Worm (Caenorhabditis elegans) whole organism, dauer: Measurements from ENCODE around the gene F28D1.6.

Source experiments
- unc-62 ChIP-seq: sonication (generic microtip); optimal IDR thresholded peaks from 2 replicates; lab custom pipeline; 2017; ENCODE audit warnings: missing biosample characterization, missing genetic modification reagents, missing genetic modification characterization

Gene F28D1.6

DNA sequence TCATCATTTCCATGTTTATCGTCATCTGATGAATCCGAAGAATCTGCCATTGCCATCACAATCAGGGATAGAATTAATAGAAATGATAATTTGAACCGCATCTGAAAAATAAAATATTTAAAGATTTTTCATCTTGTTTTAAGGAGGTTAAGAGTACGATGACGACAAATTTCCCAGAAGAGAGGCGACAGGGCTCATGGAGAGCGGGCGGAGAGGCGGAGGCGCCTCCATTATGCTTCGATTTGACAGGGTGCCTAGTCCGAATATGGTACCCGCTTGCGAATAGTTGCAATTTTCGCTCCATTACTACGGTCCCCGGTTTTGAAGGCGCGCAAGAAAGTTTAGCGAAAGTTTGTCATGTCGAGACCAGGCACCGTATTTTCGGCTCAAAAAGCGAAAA, at the start of gene F28D1.6:
Gene F28D1.6, minus strand, starts transcription at position 101 of the 400 bp plus-strand sequence.
- no peak for TF ChIP-seq unc-62

DNA sequence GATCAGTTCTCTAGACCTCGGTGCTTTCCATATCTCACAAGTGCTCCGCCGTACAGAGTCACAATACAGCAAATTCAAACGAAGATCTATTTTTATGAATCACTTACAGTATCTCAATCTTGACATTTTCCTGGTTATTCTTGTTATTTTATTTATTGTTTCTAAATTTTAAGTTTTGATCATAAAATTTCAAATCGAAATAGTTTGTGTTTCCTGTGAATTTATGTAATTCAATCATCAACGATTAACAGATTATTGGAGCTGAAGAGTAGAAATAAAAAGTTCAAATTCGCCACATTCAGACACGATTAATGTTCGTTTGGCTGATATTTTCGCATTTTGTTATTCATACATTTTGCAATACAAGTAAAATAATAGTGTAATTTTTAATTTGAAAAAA, 47.4 kb upstream of the F28D1.6 start, which contains the start of gene clec-184:
Gene clec-184, plus strand, starts transcription at position 301 of the 400 bp plus-strand sequence.
- TF ChIP-seq unc-62: no peak

DNA sequence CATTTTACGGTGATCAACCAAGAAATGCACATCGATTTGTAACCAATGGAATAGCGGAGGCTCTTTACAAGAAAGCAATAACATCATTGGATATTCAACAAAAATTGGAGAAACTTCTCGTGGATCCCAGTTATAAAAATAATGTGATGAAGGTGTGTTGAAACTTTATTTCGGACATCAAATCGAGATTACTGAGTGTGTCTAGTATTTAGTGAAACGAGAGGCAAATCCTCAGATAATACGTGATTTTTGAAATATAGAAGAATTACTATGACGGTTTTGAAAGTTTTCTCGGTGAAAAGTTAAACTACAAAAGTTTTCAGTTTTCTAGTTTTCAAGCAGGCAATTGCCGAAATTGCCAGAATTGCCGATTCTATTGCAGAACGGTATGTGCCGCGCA, 46.8 kb upstream of the F28D1.6 start:
- no peak for TF ChIP-seq unc-62

DNA sequence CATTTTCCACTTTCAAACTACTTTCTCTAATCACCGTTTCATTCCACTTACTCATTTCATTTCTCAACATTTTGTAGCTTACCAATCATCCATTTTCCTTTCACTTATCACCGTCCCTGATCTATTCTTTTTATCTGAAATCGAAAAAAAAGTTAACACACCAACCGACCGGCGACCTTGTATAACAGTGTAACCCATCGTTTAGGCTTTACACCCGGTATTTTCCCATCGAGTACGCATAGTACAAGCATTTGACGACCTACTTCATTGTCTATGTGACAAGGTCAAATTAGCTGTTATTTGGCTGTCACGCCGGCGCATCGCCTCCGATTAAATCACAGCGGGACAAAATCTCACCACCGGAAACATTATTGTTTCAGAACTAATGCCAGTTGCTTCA, 44.5 kb upstream of the F28D1.6 start:
- TF ChIP-seq unc-62: no peak

DNA sequence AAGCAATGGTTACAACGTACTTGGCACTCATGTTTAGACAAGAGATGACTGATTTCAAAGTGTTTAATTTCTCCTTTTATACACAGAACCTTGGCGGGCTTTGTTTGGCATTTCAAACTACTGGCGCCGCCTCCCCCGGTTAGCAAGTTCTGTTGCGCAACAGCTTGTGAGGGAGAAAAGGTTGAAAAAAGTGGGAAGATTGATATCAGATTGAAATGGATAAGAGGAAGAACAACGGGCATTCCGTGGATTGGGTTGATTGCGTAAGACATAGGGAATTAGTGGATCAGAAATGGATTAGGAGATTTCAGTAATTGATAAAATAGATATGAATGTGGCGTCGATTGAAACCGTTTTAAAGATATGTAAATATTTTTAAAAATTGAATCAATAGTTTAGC, 43.5 kb upstream of the F28D1.6 start, which contains the start of gene col-130:
Gene col-130, minus strand, starts transcription at position 50 of the 400 bp plus-strand sequence.
- TF ChIP-seq unc-62: no peak

DNA sequence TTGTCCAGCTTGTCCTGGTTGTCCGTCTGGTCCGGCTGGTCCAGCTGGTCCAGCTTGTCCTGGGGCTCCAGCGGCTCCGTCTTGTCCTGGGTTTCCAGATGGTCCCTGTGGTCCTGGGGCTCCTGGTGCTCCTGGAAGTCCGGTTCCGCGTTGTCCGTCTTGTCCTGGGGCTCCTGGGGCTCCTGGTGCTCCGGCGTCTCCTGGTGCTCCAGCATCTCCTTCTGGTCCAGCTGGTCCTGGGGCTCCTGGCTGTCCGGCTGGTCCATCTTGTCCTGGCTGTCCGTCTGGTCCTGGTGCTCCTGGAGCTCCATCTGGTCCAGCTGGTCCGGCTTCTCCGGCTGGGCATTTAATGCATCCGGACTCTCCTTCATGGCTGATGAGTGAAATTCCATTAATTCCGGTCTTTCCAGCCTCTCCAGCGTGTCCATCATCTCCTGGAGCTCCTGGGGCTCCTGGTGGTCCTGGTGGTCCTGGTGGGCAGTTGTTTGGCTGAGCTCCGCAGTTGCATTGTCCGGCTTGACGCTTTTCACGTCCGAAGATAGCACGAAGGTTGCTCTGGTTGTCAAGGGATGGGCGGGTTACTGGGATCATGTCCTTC, 42.8 kb upstream of the F28D1.6 start:
- TF ChIP-seq unc-62: no peak

DNA sequence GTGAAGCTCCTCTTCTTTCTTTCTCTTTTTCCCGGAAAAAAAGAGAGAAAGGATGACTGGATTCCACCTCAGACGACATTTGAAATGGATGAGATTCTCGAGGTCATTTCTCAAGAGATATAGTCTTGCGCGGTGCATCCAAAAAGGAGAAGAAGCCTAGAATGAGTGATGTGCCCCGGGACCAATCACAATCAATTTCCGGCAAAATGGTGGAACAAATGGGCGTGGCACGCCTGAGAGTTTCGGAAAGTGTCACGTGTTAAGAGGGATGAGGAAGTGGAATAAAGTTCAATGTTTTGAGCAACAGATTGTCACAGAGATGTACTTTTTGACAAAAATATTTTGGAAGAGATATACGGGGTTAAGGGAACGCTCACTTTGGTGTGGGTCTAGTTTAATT, 40.6 kb upstream of the F28D1.6 start:
- no peak for TF ChIP-seq unc-62

DNA sequence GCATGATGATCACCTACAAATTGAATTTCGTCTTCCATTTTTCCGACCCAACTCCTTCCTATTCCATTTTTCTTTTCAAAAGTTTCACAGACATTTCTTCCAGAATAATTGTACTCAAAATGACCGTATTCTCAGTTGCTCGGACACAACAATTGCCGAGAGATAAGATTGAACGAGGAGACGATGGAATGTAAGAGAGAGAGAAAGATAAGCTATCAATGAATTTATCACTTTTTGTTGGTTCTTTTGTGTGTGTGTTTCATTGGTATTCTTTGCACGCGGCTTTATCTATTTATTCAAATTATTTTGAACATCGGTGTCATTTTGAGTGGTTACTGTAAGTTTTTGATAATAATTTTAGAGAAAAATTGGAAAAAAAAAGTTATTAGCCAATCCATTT, 35.5 kb upstream of the F28D1.6 start, which contains the start of gene ugt-65:
Gene ugt-65, plus strand, starts transcription at position 229 of the 400 bp plus-strand sequence.
- TF ChIP-seq unc-62: no peak

DNA sequence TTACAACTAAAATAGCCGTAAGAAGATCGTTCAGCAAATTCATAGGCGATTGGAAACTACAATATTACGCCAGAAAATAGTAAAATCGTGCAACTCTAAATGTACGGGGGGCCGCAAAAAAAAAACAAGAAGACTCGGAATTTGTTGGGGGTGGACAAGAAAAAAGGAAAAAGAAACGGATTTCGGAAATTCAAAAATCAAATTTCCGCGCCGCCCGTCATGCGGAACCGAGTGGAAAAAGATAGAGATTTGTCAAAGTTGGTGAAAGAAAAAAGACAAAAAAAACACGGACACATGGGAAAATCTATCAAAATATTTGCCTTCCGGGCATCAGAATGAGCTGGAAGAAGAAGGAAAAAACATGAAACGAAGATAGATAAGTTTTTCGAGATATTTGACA, 34.3 kb upstream of the F28D1.6 start:
- no peak for TF ChIP-seq unc-62

DNA sequence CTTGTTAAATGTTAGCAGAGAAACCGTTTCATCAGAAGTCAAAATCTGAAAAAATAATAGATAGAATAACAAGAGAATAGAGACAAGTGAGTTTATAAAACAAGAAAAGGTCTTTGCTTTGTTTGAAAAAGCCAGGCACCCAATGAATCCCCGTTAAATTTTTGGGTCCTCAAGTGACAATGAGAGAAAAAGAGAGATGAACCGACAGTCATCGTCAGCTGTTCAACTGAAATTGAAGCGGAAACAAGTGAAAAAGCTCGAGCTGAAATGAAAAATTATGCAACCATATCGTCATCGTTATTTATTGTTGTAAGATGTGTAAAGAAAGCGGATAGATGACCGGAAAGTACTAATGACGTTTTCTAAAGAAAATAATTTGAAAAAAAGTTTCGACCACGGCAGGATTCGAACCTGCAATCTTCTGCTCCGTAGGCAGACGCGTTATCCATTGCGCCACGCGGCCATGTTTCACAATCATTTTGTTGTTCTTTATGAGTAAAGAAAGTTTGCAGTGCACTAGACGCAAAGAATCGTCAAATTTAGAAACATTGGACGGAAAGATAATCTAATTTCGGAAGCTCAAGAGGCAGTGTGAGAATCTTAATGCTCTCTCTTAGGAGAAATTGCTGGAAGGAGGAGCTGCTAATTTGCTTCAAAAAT, 32.7 kb upstream of the F28D1.6 start, which contains the start of gene F08G5.3:
Gene F08G5.3, minus strand, starts transcription at position 51 of the 660 bp plus-strand sequence.
- no peak for TF ChIP-seq unc-62

DNA sequence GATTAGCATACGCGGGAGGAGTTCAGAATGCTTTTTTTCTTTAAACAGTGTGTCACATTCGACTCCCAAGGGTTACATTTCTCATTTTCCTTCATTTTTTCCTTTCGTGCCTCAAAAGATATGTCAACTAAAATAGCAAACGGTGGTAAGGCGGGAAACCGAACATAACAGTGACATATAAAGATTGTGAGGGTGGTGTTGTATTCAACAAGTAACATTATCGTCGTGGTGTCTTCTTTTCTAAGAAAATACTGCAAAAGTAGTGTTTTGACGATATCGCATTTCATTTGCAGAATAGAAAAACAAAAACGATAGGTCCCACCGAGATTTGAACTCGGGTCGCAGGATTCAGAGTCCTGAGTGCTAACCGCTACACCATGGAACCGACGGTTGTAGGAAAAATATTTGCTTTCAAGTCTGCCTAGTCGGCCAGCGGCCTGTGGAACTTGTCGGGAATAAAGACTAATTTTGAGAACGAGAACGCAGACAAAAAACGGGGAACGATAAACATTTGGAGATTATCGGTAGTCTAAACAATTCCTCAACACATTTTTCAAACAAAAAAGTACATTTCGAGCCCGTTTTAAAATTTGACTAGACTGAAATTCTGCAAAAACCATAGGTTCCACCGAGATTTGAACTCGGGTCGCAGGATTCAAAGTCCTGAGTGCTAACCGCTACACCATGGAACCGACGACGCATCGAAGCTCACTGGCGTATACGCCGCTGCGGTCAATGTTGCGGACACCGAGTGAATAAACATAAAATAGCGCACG, 31.9 kb upstream of the F28D1.6 start:
- TF ChIP-seq unc-62: no peak

DNA sequence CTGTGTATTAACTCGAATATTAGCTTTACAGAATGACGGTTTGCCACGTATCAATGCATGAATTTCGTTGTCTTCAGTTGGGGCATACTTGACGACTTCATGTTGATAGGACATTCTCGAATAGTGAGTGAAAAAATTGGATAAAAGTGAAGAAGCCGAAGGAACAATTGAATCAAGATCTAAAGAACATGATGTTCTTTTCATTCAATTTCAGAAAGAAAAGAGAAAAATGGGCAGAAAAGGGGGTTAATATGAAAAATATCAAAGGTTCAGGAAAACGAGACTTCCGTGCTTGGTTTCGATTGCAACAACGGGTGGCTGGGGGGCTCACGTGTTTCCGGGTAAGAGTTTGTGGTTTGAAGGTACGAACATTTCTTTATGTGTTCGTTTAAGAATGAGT, 29.6 kb upstream of the F28D1.6 start:
- TF ChIP-seq unc-62: no peak

DNA sequence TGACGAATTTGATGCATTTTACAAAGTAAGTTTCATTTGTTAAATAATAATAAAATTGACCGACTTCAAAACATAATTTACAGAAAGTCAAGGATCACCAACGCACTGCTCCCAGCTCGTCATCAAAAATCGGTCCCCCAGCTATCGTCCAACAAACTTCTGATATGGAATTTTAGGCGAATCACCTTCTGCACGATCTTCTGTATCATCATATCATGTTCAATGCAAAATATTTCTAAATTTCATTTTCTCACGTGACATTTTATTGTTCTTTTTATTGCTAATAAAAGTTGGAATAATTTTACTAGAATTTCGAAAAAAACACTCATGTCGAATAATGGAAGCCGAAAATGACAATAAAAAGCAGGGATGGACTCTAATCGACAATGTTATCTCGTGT, 25.2 kb upstream of the F28D1.6 start, which contains the start of gene acl-13:
Gene acl-13, plus strand, starts transcription at position 301 of the 400 bp plus-strand sequence.
- no peak for TF ChIP-seq unc-62

DNA sequence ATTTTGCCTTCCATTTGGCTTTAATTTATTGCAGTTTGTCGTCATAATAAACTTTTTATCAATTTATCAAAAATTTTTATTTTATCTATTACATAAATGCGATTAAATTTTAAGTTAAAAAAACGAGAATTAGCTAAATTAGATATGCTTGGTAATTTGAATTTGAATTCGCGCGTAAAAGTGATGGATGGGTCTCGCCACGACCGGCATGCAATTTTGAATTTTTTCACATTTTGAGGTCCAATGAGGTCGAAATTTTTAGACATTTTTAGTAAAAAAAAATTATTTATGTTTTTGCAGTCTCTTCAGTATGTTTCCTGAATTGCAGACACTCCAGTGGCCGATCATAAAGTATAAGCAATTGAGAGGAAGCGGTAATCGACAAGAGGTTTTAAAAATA, 23.7 kb upstream of the F28D1.6 start, which contains the start of gene dsb-1:
Gene dsb-1, plus strand, starts transcription at position 301 of the 400 bp plus-strand sequence.
- no peak for TF ChIP-seq unc-62

DNA sequence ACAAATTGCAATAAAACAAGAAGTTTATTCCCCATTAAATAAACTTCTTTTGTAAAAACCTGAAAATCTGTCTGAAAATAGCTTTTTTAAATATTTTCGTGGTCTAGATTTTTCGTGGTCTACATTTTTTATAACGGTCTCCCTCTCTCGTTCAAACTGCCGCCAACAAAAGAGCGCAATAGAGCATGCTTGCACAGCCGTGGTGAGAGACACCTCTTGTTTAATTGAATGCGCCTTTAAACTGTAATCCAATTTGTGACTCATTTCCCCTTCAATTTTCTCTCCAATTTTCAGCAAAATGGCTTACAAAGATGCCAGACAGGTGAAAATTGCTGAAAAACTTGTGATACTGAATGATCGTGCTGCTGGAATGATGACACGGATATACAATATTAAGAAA, 19.2 kb upstream of the F28D1.6 start, which contains the start of gene gex-3:
Gene gex-3, plus strand, starts transcription at position 295 of the 400 bp plus-strand sequence.
- TF ChIP-seq unc-62: no peak

DNA sequence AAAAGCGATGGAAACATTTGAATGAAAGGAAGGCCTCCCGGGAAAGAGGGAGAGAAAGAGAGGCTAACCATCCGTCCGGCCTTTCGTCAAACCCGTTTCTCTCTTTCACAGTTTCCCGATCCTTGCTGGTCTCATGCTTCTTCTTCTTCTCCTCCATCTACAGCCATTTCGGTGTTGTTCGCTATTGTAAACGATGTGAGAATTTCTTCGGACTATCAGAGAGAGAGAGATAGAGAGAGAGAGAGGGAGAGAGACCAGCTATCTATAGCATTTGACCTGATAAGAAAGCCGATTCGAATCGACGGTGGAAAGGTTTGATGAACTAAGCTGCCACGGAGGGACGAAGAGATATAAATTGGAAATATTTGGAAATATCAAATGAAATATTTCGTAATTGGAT, 18.5 kb upstream of the F28D1.6 start:
- TF ChIP-seq unc-62: no peak

DNA sequence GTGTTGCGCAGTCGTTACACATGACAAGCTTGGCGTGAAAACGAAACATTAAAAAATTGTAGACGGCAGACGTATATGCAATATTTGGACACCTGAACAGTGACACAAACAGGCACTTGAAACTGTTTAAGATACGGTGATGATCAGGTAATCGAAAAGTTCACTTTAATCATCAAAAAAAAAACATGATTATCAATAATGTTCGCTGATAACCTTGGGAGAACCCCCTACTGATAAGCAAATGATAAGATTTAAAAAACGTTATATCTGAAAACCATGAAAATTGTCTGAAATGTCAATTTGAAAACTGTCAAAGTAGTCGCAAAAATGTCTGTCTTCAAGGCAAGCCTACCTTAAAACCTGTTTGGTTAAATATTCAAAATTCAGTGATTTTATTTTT, 15.0 kb upstream of the F28D1.6 start:
- no peak for TF ChIP-seq unc-62
